Fruit fly (Drosophila melanogaster): ENCODE data around the gene Jupiter.

The Jupiter gene

DNA sequence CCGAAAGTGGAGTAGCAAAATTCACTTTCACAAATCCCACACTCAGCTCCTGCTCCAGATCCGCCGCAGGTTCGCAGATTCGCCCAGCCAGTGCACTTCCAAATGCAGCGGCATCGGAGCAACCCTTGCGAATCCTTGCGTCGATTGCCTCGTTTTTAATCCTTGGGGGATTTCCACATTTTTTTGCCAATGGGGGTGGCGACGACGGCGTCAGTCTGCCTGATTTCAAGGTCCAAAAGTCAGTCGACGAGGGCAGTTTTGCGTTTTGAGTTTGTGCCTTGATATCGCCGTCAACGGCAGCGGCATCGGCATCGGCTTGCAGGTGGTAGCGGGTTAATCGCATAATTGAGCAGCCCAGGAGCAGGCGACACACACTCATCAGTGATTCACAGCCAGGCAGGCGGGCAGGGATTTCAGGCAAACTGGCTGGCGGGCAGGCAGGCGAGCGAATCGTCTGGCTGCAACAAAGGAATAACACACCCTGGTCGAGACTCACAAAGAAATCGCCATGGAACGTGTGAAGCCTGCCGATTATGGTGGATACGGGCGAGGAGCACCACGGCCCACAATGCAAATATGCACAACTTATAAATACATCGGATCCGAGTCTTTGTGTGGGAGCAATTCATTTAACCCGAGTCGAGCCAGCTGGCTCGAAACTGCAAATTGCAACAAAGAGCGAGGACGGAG, 4.1 kb downstream of the Jupiter start:
- TF ChIP-seq CG5204 (GFP tag; optimal IDR thresholded peaks at IDR 0.05) (no peak), toe (GFP tag; optimal IDR thresholded peaks at IDR 0.05) (no peak), CG12768 (GFP tag; optimal IDR thresholded peaks at IDR 0.05) (no peak), CG7045 (GFP tag; optimal IDR thresholded peaks at IDR 0.05) (no peak), CG14711 (tag; optimal IDR thresholded peaks at IDR 0.05) (no peak), CG33017 (tag; optimal IDR thresholded peaks at IDR 0.05) (no peak), ovo (GFP tag; optimal IDR thresholded peaks at IDR 0.05) (no peak), kay (GFP tag; ENCODE audit: borderline replicate concordance) (no peak)

DNA sequence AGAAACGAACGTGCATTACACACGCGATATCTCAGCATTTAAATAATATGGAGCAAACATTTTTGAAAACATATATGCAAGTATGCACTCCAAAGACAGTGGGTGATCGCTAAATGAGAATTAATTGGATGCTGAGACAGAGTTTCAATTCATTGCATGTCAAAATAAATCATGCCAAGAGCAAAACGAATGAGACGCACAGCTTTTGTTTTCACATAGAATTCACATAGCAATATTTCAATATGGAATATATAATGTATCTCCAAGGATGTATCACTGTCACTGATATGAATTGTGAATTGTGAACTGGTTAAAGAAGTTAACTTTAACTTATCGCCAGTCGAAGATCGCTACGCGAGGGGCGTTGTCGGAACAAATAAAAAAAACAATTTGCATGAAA, 5.2 kb downstream of the Jupiter start:
- no peak for TF ChIP-seq ovo (GFP tag; optimal IDR thresholded peaks at IDR 0.05)
- TF ChIP-seq CG14711 (tag; optimal IDR thresholded peaks at IDR 0.05): peak; percentile 40
- TF ChIP-seq bab1 (GFP tag; optimal IDR thresholded peaks at IDR 0.05): peak; percentile 46

DNA sequence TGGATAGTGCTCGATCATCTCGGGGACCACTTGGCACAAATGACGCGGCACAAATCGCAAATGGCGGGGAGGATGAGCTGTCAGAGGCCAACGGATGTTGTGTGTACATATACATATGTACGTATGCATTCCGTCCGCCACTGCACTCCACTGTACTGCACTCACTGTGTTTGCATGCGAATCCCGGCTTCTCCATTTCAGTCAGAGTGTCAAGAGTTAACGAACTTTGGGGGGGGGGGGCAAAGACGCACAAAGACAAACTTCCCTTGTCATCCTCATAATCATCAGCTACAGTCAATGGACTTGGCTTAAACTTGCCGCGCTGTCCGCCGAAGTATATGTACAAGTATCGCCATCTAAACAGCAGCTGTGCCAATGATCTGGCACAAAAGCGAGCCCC, 5.6 kb downstream of the Jupiter start:
- TF ChIP-seq Clk (GFP tag; optimal IDR thresholded peaks at IDR 0.05) (no peak), bab1 (GFP tag; optimal IDR thresholded peaks at IDR 0.05) (no peak)

DNA sequence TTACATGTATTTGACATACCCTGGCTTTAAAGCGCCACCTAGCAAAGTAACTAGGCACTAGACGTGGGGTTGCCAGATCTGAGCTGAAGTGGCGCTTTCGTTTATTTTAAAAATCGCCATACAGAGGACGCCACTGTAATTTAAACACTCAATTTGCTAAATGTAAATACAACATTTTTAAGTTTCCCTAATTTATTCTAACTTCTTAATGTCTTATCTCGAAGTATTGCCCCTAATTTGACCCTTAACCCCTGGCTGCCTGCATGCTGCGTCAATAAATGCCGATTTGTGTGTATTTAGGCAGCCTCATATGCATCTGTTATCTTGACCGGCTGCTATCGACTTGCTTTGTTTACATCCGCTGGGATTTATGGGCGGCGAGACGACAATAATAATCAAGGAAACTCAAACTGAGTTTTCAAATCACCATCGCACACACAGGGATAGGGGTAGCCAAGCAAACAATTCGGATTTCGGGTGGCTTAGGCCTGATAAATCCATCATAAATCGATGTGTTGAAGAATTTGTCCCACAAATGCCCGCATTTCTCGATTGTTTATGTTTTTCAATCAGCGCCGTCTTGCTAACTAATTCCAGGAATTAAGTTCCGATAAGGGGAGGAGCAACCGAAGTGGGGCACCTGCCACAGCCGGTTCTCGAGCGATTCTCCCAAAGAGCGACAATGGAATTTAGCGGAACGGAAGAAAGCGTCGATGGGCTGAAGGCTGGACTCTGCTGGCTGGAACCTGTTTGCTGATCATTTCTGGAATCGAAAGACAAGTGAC, 6.3 kb downstream of the Jupiter start:
- TF ChIP-seq pad (GFP tag; optimal IDR thresholded peaks at IDR 0.05) (peak; percentile 44), Hr96 (GFP tag; optimal IDR thresholded peaks at IDR 0.05) (peak; percentile 54), CG14711 (tag; optimal IDR thresholded peaks at IDR 0.05) (peak; percentile 21), CG7045 (GFP tag; optimal IDR thresholded peaks at IDR 0.05) (no peak), CG12768 (GFP tag; optimal IDR thresholded peaks at IDR 0.05) (no peak), toe (GFP tag; optimal IDR thresholded peaks at IDR 0.05) (peak; percentile 57), Crg-1 (GFP tag; optimal IDR thresholded peaks at IDR 0.05) (peak; percentile 57), Clk (GFP tag; optimal IDR thresholded peaks at IDR 0.05) (no peak), bab1 (GFP tag; optimal IDR thresholded peaks at IDR 0.05) (peak; percentile 70), ovo (GFP tag; optimal IDR thresholded peaks at IDR 0.05) (peak; percentile 37), CG1620 (GFP tag; optimal IDR thresholded peaks at IDR 0.05) (peak; percentile 79), kay (GFP tag; ENCODE audit: borderline replicate concordance) (no peak)

- TF ChIP-seq CG7045 (GFP tag; optimal IDR thresholded peaks at IDR 0.05) (no peak), CG7101 (tag; optimal IDR thresholded peaks at IDR 0.05) (no peak), CG12768 (GFP tag; optimal IDR thresholded peaks at IDR 0.05) (no peak), cnc (optimal IDR thresholded peaks at IDR 0.05) (no peak), CG11617 (GFP tag; optimal IDR thresholded peaks at IDR 0.05) (no peak), ovo (GFP tag; optimal IDR thresholded peaks at IDR 0.05) (no peak), CG33017 (tag; optimal IDR thresholded peaks at IDR 0.05) (no peak), Hr96 (GFP tag; optimal IDR thresholded peaks at IDR 0.05) (no peak), Clk (GFP tag; optimal IDR thresholded peaks at IDR 0.05) (no peak), tj (GFP tag; optimal IDR thresholded peaks at IDR 0.05) (no peak), kay (GFP tag; ENCODE audit: borderline replicate concordance) (no peak), cic (GFP tag; optimal IDR thresholded peaks at IDR 0.05) (no peak), CG14711 (tag; optimal IDR thresholded peaks at IDR 0.05) (no peak), bab1 (GFP tag; optimal IDR thresholded peaks at IDR 0.05) (no peak), CG1620 (GFP tag; optimal IDR thresholded peaks at IDR 0.05) (no peak), pad (GFP tag; optimal IDR thresholded peaks at IDR 0.05) (no peak), toe (GFP tag; optimal IDR thresholded peaks at IDR 0.05) (no peak), CG5204 (GFP tag; optimal IDR thresholded peaks at IDR 0.05) (no peak), Crg-1 (GFP tag; optimal IDR thresholded peaks at IDR 0.05) (no peak), Mnt (GFP tag; optimal IDR thresholded peaks at IDR 0.05) (no peak)
These were observed 7.2 kb downstream of the Jupiter start for dm6 chr3R:11612467-11612866.

DNA sequence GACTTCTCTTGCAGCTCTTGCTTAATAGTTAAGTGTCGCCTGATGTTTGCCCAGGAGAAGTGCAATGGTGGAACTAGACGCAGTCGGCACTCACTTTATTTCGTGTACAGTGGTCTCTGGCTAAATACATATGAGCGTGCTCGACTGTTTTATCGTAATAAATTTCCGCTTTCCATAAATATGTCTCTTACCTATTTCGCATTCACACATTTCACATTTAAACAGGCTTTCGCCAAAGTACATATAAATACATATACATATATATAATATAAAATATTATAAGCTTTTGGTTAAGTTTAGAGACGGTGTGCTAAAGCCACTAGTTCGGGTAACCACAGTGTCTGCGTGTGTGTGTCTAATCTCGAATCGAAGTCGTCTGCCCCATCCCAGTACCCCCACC, 13.0 kb downstream of the Jupiter start:
- TF ChIP-seq CG33017 (tag; optimal IDR thresholded peaks at IDR 0.05) (no peak), kay (GFP tag; ENCODE audit: borderline replicate concordance) (no peak), pad (GFP tag; optimal IDR thresholded peaks at IDR 0.05) (no peak), bab1 (GFP tag; optimal IDR thresholded peaks at IDR 0.05) (no peak), CG5204 (GFP tag; optimal IDR thresholded peaks at IDR 0.05) (no peak), tj (GFP tag; optimal IDR thresholded peaks at IDR 0.05) (no peak), Crg-1 (GFP tag; optimal IDR thresholded peaks at IDR 0.05) (no peak), CG1620 (GFP tag; optimal IDR thresholded peaks at IDR 0.05) (no peak), Hr96 (GFP tag; optimal IDR thresholded peaks at IDR 0.05) (no peak)
